Fruit fly (Drosophila melanogaster): ENCODE data around the gene C1GalTA.

C1GalTA gene

DNA sequence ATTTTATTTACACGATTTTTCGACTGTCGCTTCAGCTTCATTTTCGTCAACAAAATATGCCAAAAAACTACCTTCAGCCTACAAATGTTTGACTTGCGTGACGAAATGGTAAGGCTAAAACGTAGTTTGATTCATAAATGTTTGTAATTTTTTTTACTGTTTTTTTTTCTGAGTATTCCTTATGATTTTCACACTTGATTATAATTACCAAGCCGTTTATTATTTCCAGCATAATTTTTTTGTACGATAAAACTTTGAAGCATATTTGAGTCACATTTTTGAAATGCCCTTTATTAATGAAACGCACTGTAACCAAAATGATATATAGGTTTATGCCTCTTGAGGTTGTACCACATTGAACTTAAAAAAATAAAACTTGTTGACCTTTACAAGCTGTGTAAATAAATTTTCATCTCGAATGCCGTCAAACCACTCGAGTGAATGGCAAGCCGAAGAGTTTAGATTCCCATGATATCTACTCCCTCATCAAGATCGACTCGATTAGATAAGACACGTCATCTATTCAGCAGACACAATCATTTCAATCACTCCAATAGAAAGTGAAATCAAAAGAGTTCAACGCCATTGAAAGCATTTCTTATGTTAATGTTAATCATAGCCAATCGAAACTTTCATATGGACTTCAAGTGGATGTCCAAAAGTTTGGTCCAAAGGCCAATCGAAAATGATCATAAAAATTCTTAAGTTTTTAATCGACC is 31.7 kb upstream of the C1GalTA start (continued):
- peak; percentile 1 for TF ChIP-seq D19A (tag; optimal IDR thresholded peaks at IDR 0.05)
- no peak for TF ChIP-seq CG13894 (tag; optimal IDR thresholded peaks at IDR 0.05)
- TF ChIP-seq tap (tag; optimal IDR thresholded peaks at IDR 0.05), result no peak
- peak; percentile 53 for TF ChIP-seq bab2 (GFP tag; optimal IDR thresholded peaks at IDR 0.05)
- peak; percentile 23 for TF ChIP-seq CG12744 (GFP tag; optimal IDR thresholded peaks at IDR 0.05)
- TF ChIP-seq tgo (GFP tag; IDR thresholded peaks at IDR 0.05), result peak; percentile 42; the same call in 1 of the 3 replicates
- peak; percentile 49 for TF ChIP-seq Hmr (GFP tag; optimal IDR thresholded peaks at IDR 0.05)
- TF ChIP-seq CG4424 (GFP tag; optimal IDR thresholded peaks at IDR 0.05), result peak; percentile 36
- TF ChIP-seq CG13624 (GFP tag; optimal IDR thresholded peaks at IDR 0.05), result peak; percentile 76
- peak; percentile 28; the same call in 1 of the 2 replicates for TF ChIP-seq NFAT (GFP tag; IDR thresholded peaks at IDR 0.05)
- TF ChIP-seq Ada2b (GFP tag; IDR thresholded peaks at IDR 0.05), result no peak
- no peak for TF ChIP-seq emc (GFP tag; optimal IDR thresholded peaks at IDR 0.05)
- TF ChIP-seq ems (GFP tag; optimal IDR thresholded peaks at IDR 0.05), result peak; percentile 21
- no peak; the same call in 2 of the 3 replicates for TF ChIP-seq Aef1 (GFP tag; IDR thresholded peaks at IDR 0.05)
- peak in 1 of 2 experiments; percentile 83 for TF ChIP-seq Hr51 (GFP tag; optimal IDR thresholded peaks at IDR 0.05)
- peak; percentile 49 for TF ChIP-seq Asciz (GFP tag; optimal IDR thresholded peaks at IDR 0.05)
- TF ChIP-seq Bteb2 (GFP tag; optimal IDR thresholded peaks at IDR 0.05), result peak; percentile 34
- TF ChIP-seq CHES-1-like (GFP tag; optimal IDR thresholded peaks at IDR 0.05), result peak; percentile 6
- TF ChIP-seq Oli (tag; optimal IDR thresholded peaks at IDR 0.05), result peak; percentile 62
- TF ChIP-seq HHEX (GFP tag; optimal IDR thresholded peaks at IDR 0.05), result peak; percentile 24
- TF ChIP-seq z (GFP tag; IDR thresholded peaks at IDR 0.05), result no peak
- TF ChIP-seq nmo (GFP tag; optimal IDR thresholded peaks at IDR 0.05), result peak; percentile 43
- peak; percentile 9 for TF ChIP-seq CG2712 (tag; optimal IDR thresholded peaks at IDR 0.05)
- TF ChIP-seq salm (tag; optimal IDR thresholded peaks at IDR 0.05), result peak; percentile 40
- no peak for TF ChIP-seq CG17612 (GFP tag; IDR thresholded peaks at IDR 0.05)
- TF ChIP-seq so (GFP tag; IDR thresholded peaks at IDR 0.05), result peak; percentile 70; the same call in 1 of the 3 replicates
- TF ChIP-seq ap (GFP tag; IDR thresholded peaks at IDR 0.05), result no peak
- TF ChIP-seq grn (GFP tag; optimal IDR thresholded peaks at IDR 0.05), result peak; percentile 84
- no peak for TF ChIP-seq Sin3A (optimal IDR thresholded peaks at IDR 0.05)
- TF ChIP-seq CG6689 (GFP tag; IDR thresholded peaks at IDR 0.05), result no peak; the same call in 1 of the 2 replicates
- no peak for TF ChIP-seq her (GFP tag; optimal IDR thresholded peaks at IDR 0.05)
- TF ChIP-seq H2.0 (GFP tag; IDR thresholded peaks at IDR 0.05), result peak; percentile 15; the same call in 1 of the 2 replicates
- no peak for TF ChIP-seq Drgx (GFP tag; IDR thresholded peaks at IDR 0.05)
- TF ChIP-seq CG9932 (GFP tag; IDR thresholded peaks at IDR 0.05), result no peak
- TF ChIP-seq sd (tag; optimal IDR thresholded peaks at IDR 0.05), result peak; percentile 52
- peak; percentile 94 for TF ChIP-seq CG11695 (GFP tag; IDR thresholded peaks at IDR 0.05)
- peak; percentile 62; the same call in 1 of the 3 replicates for TF ChIP-seq ci (GFP tag; IDR thresholded peaks at IDR 0.05)
- no peak for TF ChIP-seq CG12071 (GFP tag; optimal IDR thresholded peaks at IDR 0.05)
- peak; percentile 69 for TF ChIP-seq Meics (GFP tag; optimal IDR thresholded peaks at IDR 0.05)
- peak; percentile 53 for TF ChIP-seq odd (GFP tag; optimal IDR thresholded peaks at IDR 0.05)
- peak; percentile 10 for TF ChIP-seq CG18619 (GFP tag; optimal IDR thresholded peaks at IDR 0.05)
- TF ChIP-seq Sox100B (GFP tag; optimal IDR thresholded peaks at IDR 0.05), result peak; percentile 53
- no peak for TF ChIP-seq Awh (GFP tag; IDR thresholded peaks at IDR 0.05)
- peak; percentile 58 for TF ChIP-seq Dek (tag; optimal IDR thresholded peaks at IDR 0.05)
- TF ChIP-seq grau (tag; optimal IDR thresholded peaks at IDR 0.05), result peak; percentile 48
- TF ChIP-seq PHDP (tag; optimal IDR thresholded peaks at IDR 0.05), result peak; percentile 62
- TF ChIP-seq hbn (GFP tag; IDR thresholded peaks at IDR 0.05; ENCODE audit: partially characterized antibody), result no peak
- peak; percentile 85 for TF ChIP-seq CG15269 (tag; optimal IDR thresholded peaks at IDR 0.05)
- TF ChIP-seq CG14710 (tag; optimal IDR thresholded peaks at IDR 0.05), result peak; percentile 7
- TF ChIP-seq CG3407 (GFP tag; optimal IDR thresholded peaks at IDR 0.05), result no peak

All from whole organism, embryonic.